Fruit fly (Drosophila melanogaster) whole organism, embryonic: ENCODE results near the gene CG32847.
A peak's percentile ranks its signal among the peaks of the same experiment; 100 is the strongest.

Experiments used
- BEAF-32 ChIP-seq: fragments of 200-800 bp; sonication (Bioruptor generic); optimal IDR thresholded peaks from 3 replicates; lab custom pipeline; 2017; ENCODE audit warnings: missing biosample characterization, missing genetic modification characterization, mild to moderate bottlenecking, moderate library complexity, missing genetic modification reagents
- BtbVII ChIP-seq: fragments of 200-800 bp; sonication (Bioruptor generic); optimal IDR thresholded peaks from 3 replicates; lab custom pipeline; 2017; ENCODE audit warnings: missing biosample characterization, mild to moderate bottlenecking, missing genetic modification characterization
- CG17829 ChIP-seq: fragments of 200-800 bp; optimal IDR thresholded peaks from 2 replicates; lab custom pipeline; 2019; ENCODE audit warnings: missing biosample characterization, mild to moderate bottlenecking, missing genetic modification characterization, moderate library complexity
- CG9727 ChIP-seq: fragments of 200-800 bp; sonication (Bioruptor generic); optimal IDR thresholded peaks from 3 replicates; lab custom pipeline; 2017; ENCODE audit warnings: missing biosample characterization, mild to moderate bottlenecking, missing genetic modification characterization
- Max ChIP-seq: fragments of 200-800 bp; sonication (Bioruptor generic); optimal IDR thresholded peaks from 2 replicates; lab custom pipeline; 2016; ENCODE audit warnings: missing biosample characterization, mild to moderate bottlenecking, missing genetic modification characterization
- Ptx1 ChIP-seq: fragments of 200-800 bp; sonication (Bioruptor generic); IDR thresholded peaks from 2 replicates; pipeline ENCODE4 v1.3.6; 2022; ENCODE audit warnings: missing biosample characterization, missing genetic modification characterization
- bcd ChIP-seq: fragments of 200-800 bp; sonication (Bioruptor generic); optimal IDR thresholded peaks from 2 replicates; lab custom pipeline; 2017; ENCODE audit warnings: missing biosample characterization, mild to moderate bottlenecking, missing genetic modification characterization
- disco-r ChIP-seq: fragments of 200-800 bp; sonication (Bioruptor generic); optimal IDR thresholded peaks from 2 replicates; lab custom pipeline; 2016; ENCODE audit warnings: missing biosample characterization, missing genetic modification characterization
- psq ChIP-seq: fragments of 200-800 bp; sonication (Bioruptor generic); optimal IDR thresholded peaks from 2 replicates; lab custom pipeline; 2017; ENCODE audit warnings: missing biosample characterization, missing genetic modification characterization
- usp ChIP-seq: fragments of >200 bp; optimal IDR thresholded peaks from 2 replicates; lab custom pipeline; 2017; ENCODE audit warnings: missing biosample characterization, missing genetic modification characterization

dm6 chr3L:15072149-15072548 lies 49.2 kb upstream of the CG32847 start:
- no peak for TF ChIP-seq BtbVII (GFP tag; lab: Kevin White, UChicago)
- TF ChIP-seq disco-r = no peak
- no peak for TF ChIP-seq psq
- no peak for TF ChIP-seq usp (GFP tag; lab: Kevin White, UChicago)
- TF ChIP-seq Ptx1 = no peak
- TF ChIP-seq bcd (GFP tag; lab: Kevin White, UChicago) = no peak
- no peak for TF ChIP-seq CG9727
- no peak for TF ChIP-seq Max
- TF ChIP-seq CG17829 (tag; lab: Kevin White, UChicago) = no peak
- peak; percentile 17 for TF ChIP-seq BEAF-32 (GFP tag; lab: Kevin White, UChicago)
